Worm (Caenorhabditis elegans): Measurements from ENCODE around the gene utx-1.

DNA sequence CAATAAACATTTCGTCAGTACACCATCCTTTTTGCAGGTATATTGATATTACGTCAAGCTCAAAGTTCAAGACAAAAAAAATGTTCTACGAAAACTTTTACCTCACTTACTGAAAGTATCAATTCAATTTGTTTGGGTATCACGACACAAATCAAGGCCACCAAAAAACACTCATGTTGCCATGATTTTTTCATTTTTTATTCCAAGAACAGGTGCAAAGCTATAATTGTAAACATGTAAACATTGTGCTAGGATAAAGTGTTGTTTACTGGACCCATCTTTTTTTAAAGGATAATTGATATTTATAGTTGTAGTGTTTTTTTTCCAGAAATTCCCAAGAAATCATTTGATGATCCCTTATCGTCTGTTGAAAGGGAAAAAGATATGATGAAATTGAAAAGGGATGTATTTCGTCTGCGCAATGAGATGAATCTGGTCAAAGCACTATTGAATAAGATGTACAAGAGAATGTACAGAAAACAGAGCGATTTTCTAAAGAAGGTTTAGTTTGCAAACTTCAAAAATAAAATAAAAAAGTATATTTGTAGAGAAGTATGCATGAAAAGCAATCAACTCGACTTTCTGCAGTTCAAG lies 25.9 kb downstream of the utx-1 start:
- TF ChIP-seq snpc-4 (tag; optimal IDR thresholded peaks at IDR 0.05) (no peak), ztf-11 (tag; optimal IDR thresholded peaks at IDR 0.05) (no peak), elt-1 (tag; optimal IDR thresholded peaks at IDR 0.05) (no peak), nhr-237 (tag; optimal IDR thresholded peaks at IDR 0.05) (no peak), nhr-76 (tag; optimal IDR thresholded peaks at IDR 0.05) (no peak), nhr-28 (tag; optimal IDR thresholded peaks at IDR 0.05) (no peak), R02D3.7 (tag; optimal IDR thresholded peaks at IDR 0.05) (no peak), lin-15B (tag; optimal IDR thresholded peaks at IDR 0.05) (no peak), fkh-10 (GFP tag; optimal IDR thresholded peaks at IDR 0.05) (no peak), ceh-9 (tag; optimal IDR thresholded peaks at IDR 0.05) (no peak), nhr-11 (tag; optimal IDR thresholded peaks at IDR 0.05) (peak; percentile 21)

All from whole organism, L3 larva.